In genomic region chrII:10824046-10824445, ce11 we compare ENCODE assay signal across 4 worm cellular contexts.
TF ChIP-seq lines count a peak whose summit lies in the region.

R06F6.12 (minus strand) TSS chrII:10824081.
mix-1 (plus strand) TSS chrII:10824246.

TF ChIP-seq in whole organism, L2 larva, 48 proteins besides CTCF, POLR2A, EP300 and RAD21 (continues in another document):
- TF ChIP-seq ZK546.5 (tag; optimal IDR thresholded peaks at IDR 0.05; lab: Kevin White, UChicago): no peak
- TF ChIP-seq F13H6.1 (tag; optimal IDR thresholded peaks at IDR 0.05; lab: Kevin White, UChicago): peak; percentile 20
- peak; percentile 48 for TF ChIP-seq nhr-129 (tag; optimal IDR thresholded peaks at IDR 0.05; lab: Kevin White, UChicago)
- no peak for TF ChIP-seq ztf-11 (tag; optimal IDR thresholded peaks at IDR 0.05; lab: Kevin White, UChicago)
- peak; percentile 45 for TF ChIP-seq nhr-25 (tag; optimal IDR thresholded peaks at IDR 0.05; lab: Kevin White, UChicago)
- peak; percentile 85 for TF ChIP-seq unc-55 (GFP tag; optimal IDR thresholded peaks at IDR 0.05; lab: Kevin White, UChicago)
- peak; percentile 83 for TF ChIP-seq gmeb-1 (tag; optimal IDR thresholded peaks at IDR 0.05; lab: Kevin White, UChicago)
- TF ChIP-seq nhr-23 (tag; optimal IDR thresholded peaks at IDR 0.05; lab: Kevin White, UChicago): no peak
- peak; percentile 29 for TF ChIP-seq sma-3 (GFP tag; optimal IDR thresholded peaks at IDR 0.05; lab: Kevin White, UChicago)
- TF ChIP-seq lsy-2 (tag; optimal IDR thresholded peaks at IDR 0.05; lab: Kevin White, UChicago): peak; percentile 54 to 83
- no peak for TF ChIP-seq elt-1 (tag; optimal IDR thresholded peaks at IDR 0.05; lab: Kevin White, UChicago)
- peak; percentile 30 for TF ChIP-seq lin-13 (GFP tag; optimal IDR thresholded peaks at IDR 0.05; lab: Kevin White, UChicago)
- no peak for TF ChIP-seq dmd-4 (tag; optimal IDR thresholded peaks at IDR 0.05; lab: Kevin White, UChicago)
- peak; percentile 41 for TF ChIP-seq sma-9 (GFP tag; optimal IDR thresholded peaks at IDR 0.05; lab: Kevin White, UChicago)
- TF ChIP-seq sma-9 (tag; optimal IDR thresholded peaks at IDR 0.05; lab: Kevin White, UChicago): no peak
- TF ChIP-seq aly-2 (tag; optimal IDR thresholded peaks at IDR 0.05; lab: Kevin White, UChicago): no peak
- no peak for TF ChIP-seq ceh-16 (tag; optimal IDR thresholded peaks at IDR 0.05; lab: Kevin White, UChicago)
- TF ChIP-seq ztf-4 (tag; optimal IDR thresholded peaks at IDR 0.05; lab: Kevin White, UChicago): peak; percentile 23
- TF ChIP-seq crh-2 (tag; optimal IDR thresholded peaks at IDR 0.05; lab: Kevin White, UChicago): peak; percentile 21
- peak; percentile 30 for TF ChIP-seq ama-1 (optimal IDR thresholded peaks at IDR 0.05; lab: Kevin White, UChicago)
- TF ChIP-seq nhr-6 (tag; optimal IDR thresholded peaks at IDR 0.05; lab: Kevin White, UChicago): no peak
- no peak for TF ChIP-seq ztf-1 (GFP tag; conservative IDR thresholded peaks at IDR 0.05; lab: Robert Waterston, UW)
- peak; percentile 36 for TF ChIP-seq lin-11 (tag; optimal IDR thresholded peaks at IDR 0.05; lab: Kevin White, UChicago)
- TF ChIP-seq nhr-21 (tag; optimal IDR thresholded peaks at IDR 0.05; lab: Kevin White, UChicago): peak; percentile 31

TF ChIP-seq in whole organism, L4 larva, 104 proteins besides CTCF, POLR2A, EP300 and RAD21 (continues in another document):
- TF ChIP-seq pha-4 (GFP tag; IDR thresholded peaks at IDR 0.05; lab: Robert Waterston, UW) (0 out of 2 replicates have a peak, but pooled peaks have one; percentile 38), pha-4 (tag; optimal IDR thresholded peaks at IDR 0.05; lab: Kevin White, UChicago) (peak; percentile 46), dpl-1 (GFP tag; optimal IDR thresholded peaks at IDR 0.05; lab: Kevin White, UChicago) (peak; percentile 88), daf-12 (tag; optimal IDR thresholded peaks at IDR 0.05; lab: Kevin White, UChicago) (no peak), ceh-28 (tag; optimal IDR thresholded peaks at IDR 0.05; lab: Kevin White, UChicago) (no peak), duxl-1 (tag; optimal IDR thresholded peaks at IDR 0.05; lab: Kevin White, UChicago; ENCODE audit: poor library complexity) (no peak), lin-38 (GFP tag; IDR thresholded peaks at IDR 0.05; lab: Robert Waterston, UW) (peak; percentile 73), lsy-2 (tag; optimal IDR thresholded peaks at IDR 0.05; lab: Kevin White, UChicago) (peak; percentile 10 to 83), mes-2 (tag; optimal IDR thresholded peaks at IDR 0.05; lab: Kevin White, UChicago; ENCODE audit: poor library complexity, severe bottlenecking) (peak; percentile 79), ces-1 (GFP tag; optimal IDR thresholded peaks at IDR 0.05; lab: Kevin White, UChicago) (no peak), tra-1 (GFP tag; IDR thresholded peaks at IDR 0.05; lab: Robert Waterston, UW) (no peak), dve-1 (tag; optimal IDR thresholded peaks at IDR 0.05; lab: Kevin White, UChicago; ENCODE audit: insufficient read depth) (peak; percentile 40), php-3 (GFP tag; IDR thresholded peaks at IDR 0.05; lab: Robert Waterston, UW) (no peak), aha-1 (tag; lab: Kevin White, UChicago) (peak; percentile 63), nhr-11 (tag; optimal IDR thresholded peaks at IDR 0.05; lab: Kevin White, UChicago) (no peak), daf-16 (GFP tag; optimal IDR thresholded peaks at IDR 0.05; lab: Kevin White, UChicago) (no peak), daf-16 (tag; optimal IDR thresholded peaks at IDR 0.05; lab: Kevin White, UChicago) (peak; percentile 47), hlh-30 (tag; optimal IDR thresholded peaks at IDR 0.05; lab: Kevin White, UChicago; ENCODE audit: insufficient read depth) (peak; percentile 75), hif-1 (tag; optimal IDR thresholded peaks at IDR 0.05; lab: Kevin White, UChicago) (peak in 1 of 2 experiments; percentile 6), lin-15B (tag; optimal IDR thresholded peaks at IDR 0.05; lab: Kevin White, UChicago) (no peak), dmd-9 (GFP tag; IDR thresholded peaks at IDR 0.05; lab: Robert Waterston, UW) (no peak), mep-1 (tag; optimal IDR thresholded peaks at IDR 0.05; lab: Kevin White, UChicago) (peak; percentile 52), unc-130 (GFP tag; optimal IDR thresholded peaks at IDR 0.05; lab: Kevin White, UChicago) (peak; percentile 18)

TF ChIP-seq in whole organism, late embryonic, 69 proteins besides CTCF, POLR2A, EP300 and RAD21:
- TF ChIP-seq ceh-9 (tag; optimal IDR thresholded peaks at IDR 0.05; lab: Kevin White, UChicago) (no peak), ceh-19 (GFP tag; optimal IDR thresholded peaks at IDR 0.05; lab: Kevin White, UChicago) (no peak), nfya-1 (tag; optimal IDR thresholded peaks at IDR 0.05; lab: Kevin White, UChicago) (peak; percentile 55), hlh-30 (tag; optimal IDR thresholded peaks at IDR 0.05; lab: Kevin White, UChicago; ENCODE audit: insufficient read depth) (peak; percentile 44), pha-4 (tag; optimal IDR thresholded peaks at IDR 0.05; lab: Kevin White, UChicago) (no peak), elt-2 (tag; optimal IDR thresholded peaks at IDR 0.05; lab: Kevin White, UChicago) (peak; percentile 48), hlh-8 (tag; optimal IDR thresholded peaks at IDR 0.05; lab: Kevin White, UChicago) (no peak), ceh-48 (tag; optimal IDR thresholded peaks at IDR 0.05; lab: Kevin White, UChicago) (no peak), ceh-31 (tag; optimal IDR thresholded peaks at IDR 0.05; lab: Kevin White, UChicago) (peak; percentile 26), npax-4 (tag; optimal IDR thresholded peaks at IDR 0.05; lab: Kevin White, UChicago) (no peak), rnt-1 (tag; optimal IDR thresholded peaks at IDR 0.05; lab: Kevin White, UChicago) (no peak), ceh-22 (tag; optimal IDR thresholded peaks at IDR 0.05; lab: Kevin White, UChicago) (no peak), dve-1 (tag; optimal IDR thresholded peaks at IDR 0.05; lab: Kevin White, UChicago) (peak; percentile 3)

TF ChIP-seq in whole organism, mixed stage, embryonic, 35 proteins besides CTCF, POLR2A, EP300 and RAD21:
- TF ChIP-seq ceh-39 (tag; optimal IDR thresholded peaks at IDR 0.05; lab: Kevin White, UChicago): peak; percentile 14
- TF ChIP-seq drap-1 (GFP tag; optimal IDR thresholded peaks at IDR 0.05; lab: Kevin White, UChicago): peak; percentile 36
- TF ChIP-seq zip-8 (tag; optimal IDR thresholded peaks at IDR 0.05; lab: Kevin White, UChicago): no peak
- no peak for TF ChIP-seq mls-2 (tag; optimal IDR thresholded peaks at IDR 0.05; lab: Kevin White, UChicago)
- TF ChIP-seq flh-1 (GFP tag; optimal IDR thresholded peaks at IDR 0.05; lab: Kevin White, UChicago): no peak
- TF ChIP-seq sem-2 (GFP tag; optimal IDR thresholded peaks at IDR 0.05; lab: Kevin White, UChicago): no peak
- no peak for TF ChIP-seq unc-39 (tag; optimal IDR thresholded peaks at IDR 0.05; lab: Kevin White, UChicago)
- no peak for TF ChIP-seq elt-1 (tag; optimal IDR thresholded peaks at IDR 0.05; lab: Kevin White, UChicago; ENCODE audit: borderline replicate concordance, insufficient read depth)
- TF ChIP-seq elt-3 (tag; optimal IDR thresholded peaks at IDR 0.05; lab: Kevin White, UChicago): no peak
- no peak for TF ChIP-seq snpc-4 (tag; optimal IDR thresholded peaks at IDR 0.05; lab: Kevin White, UChicago)
- peak; percentile 45 for TF ChIP-seq lin-13 (tag; optimal IDR thresholded peaks at IDR 0.05; lab: Kevin White, UChicago)
- peak; percentile 65 for TF ChIP-seq lsy-2 (tag; optimal IDR thresholded peaks at IDR 0.05; lab: Kevin White, UChicago)
- peak; percentile 24 for TF ChIP-seq M03D4.4 (tag; optimal IDR thresholded peaks at IDR 0.05; lab: Kevin White, UChicago)
- TF ChIP-seq ces-1 (GFP tag; optimal IDR thresholded peaks at IDR 0.05; lab: Kevin White, UChicago): peak; percentile 37
- TF ChIP-seq ztf-11 (tag; optimal IDR thresholded peaks at IDR 0.05; lab: Kevin White, UChicago): no peak
- TF ChIP-seq ceh-43 (GFP tag; optimal IDR thresholded peaks at IDR 0.05; lab: Kevin White, UChicago): no peak
- TF ChIP-seq ham-2 (GFP tag; optimal IDR thresholded peaks at IDR 0.05; lab: Kevin White, UChicago): no peak
- no peak for TF ChIP-seq nhr-12 (tag; optimal IDR thresholded peaks at IDR 0.05; lab: Kevin White, UChicago)
- TF ChIP-seq mab-5 (tag; optimal IDR thresholded peaks at IDR 0.05; lab: Kevin White, UChicago): no peak
- TF ChIP-seq unc-62 (GFP tag; optimal IDR thresholded peaks at IDR 0.05; lab: Kevin White, UChicago): peak; percentile 5
- TF ChIP-seq lin-32 (GFP tag; optimal IDR thresholded peaks at IDR 0.05; lab: Kevin White, UChicago): no peak
- no peak for TF ChIP-seq ceh-83 (GFP tag; optimal IDR thresholded peaks at IDR 0.05; lab: Kevin White, UChicago)
- TF ChIP-seq tbx-8 (GFP tag; optimal IDR thresholded peaks at IDR 0.05; lab: Kevin White, UChicago): no peak
- no peak for TF ChIP-seq bed-3 (GFP tag; optimal IDR thresholded peaks at IDR 0.05; lab: Kevin White, UChicago)
- peak; percentile 34 for TF ChIP-seq sptf-1 (tag; optimal IDR thresholded peaks at IDR 0.05; lab: Kevin White, UChicago)
- no peak for TF ChIP-seq nhr-76 (tag; optimal IDR thresholded peaks at IDR 0.05; lab: Kevin White, UChicago)
- TF ChIP-seq unc-120 (tag; optimal IDR thresholded peaks at IDR 0.05; lab: Kevin White, UChicago; ENCODE audit: poor library complexity, severe bottlenecking): no peak
- peak; percentile 16 for TF ChIP-seq pha-4 (tag; optimal IDR thresholded peaks at IDR 0.05; lab: Kevin White, UChicago)
- peak; percentile 29 for TF ChIP-seq hlh-1 (tag; optimal IDR thresholded peaks at IDR 0.05; lab: Kevin White, UChicago)
- TF ChIP-seq nhr-237 (tag; optimal IDR thresholded peaks at IDR 0.05; lab: Kevin White, UChicago): peak; percentile 12
- TF ChIP-seq nhr-28 (tag; optimal IDR thresholded peaks at IDR 0.05; lab: Kevin White, UChicago): no peak
- peak; percentile 65 for TF ChIP-seq mep-1 (tag; optimal IDR thresholded peaks at IDR 0.05; lab: Kevin White, UChicago)
- TF ChIP-seq blmp-1 (tag; optimal IDR thresholded peaks at IDR 0.05; lab: Kevin White, UChicago): no peak
- no peak for TF ChIP-seq nhr-2 (tag; optimal IDR thresholded peaks at IDR 0.05; lab: Kevin White, UChicago)
- no peak for TF ChIP-seq cnd-1 (tag; optimal IDR thresholded peaks at IDR 0.05; lab: Kevin White, UChicago)
